Worm (Caenorhabditis elegans): ENCODE measurements around the gene ncr-2.

ncr-2 gene

ce11 chrIII:8258045-8258444 lies at the start of gene ncr-2:
ncr-2 (plus strand) TSS chrIII:8258345.
- no peak for TF ChIP-seq dao-5 (tag; optimal IDR thresholded peaks at IDR 0.05)

ce11 chrIII:8209775-8210174 lies 48.4 kb upstream of the ncr-2 start, which contains the start of gene C30A5.10:
C30A5.10 (minus strand) TSS chrIII:8209875.
- TF ChIP-seq him-1 (tag; optimal IDR thresholded peaks at IDR 0.05) = no peak
- TF ChIP-seq dao-5 (tag; optimal IDR thresholded peaks at IDR 0.05) = no peak
- TF ChIP-seq W03F9.2 (tag; optimal IDR thresholded peaks at IDR 0.05) = no peak

ce11 chrIII:8211562-8211961 lies 46.6 kb upstream of the ncr-2 start:
- TF ChIP-seq him-1 (tag; optimal IDR thresholded peaks at IDR 0.05) (no peak), dao-5 (tag; optimal IDR thresholded peaks at IDR 0.05) (no peak), W03F9.2 (tag; optimal IDR thresholded peaks at IDR 0.05) (no peak)

ce11 chrIII:8216224-8216623 lies 41.9 kb upstream of the ncr-2 start, which contains the start of gene unc-86:
unc-86 (minus strand) TSS chrIII:8216336.
- TF ChIP-seq dao-5 (tag; optimal IDR thresholded peaks at IDR 0.05) = no peak
- no peak for TF ChIP-seq him-1 (tag; optimal IDR thresholded peaks at IDR 0.05)
- no peak for TF ChIP-seq W03F9.2 (tag; optimal IDR thresholded peaks at IDR 0.05)

- TF ChIP-seq W03F9.2 (tag; optimal IDR thresholded peaks at IDR 0.05) (no peak), him-1 (tag; optimal IDR thresholded peaks at IDR 0.05) (no peak), dao-5 (tag; optimal IDR thresholded peaks at IDR 0.05) (no peak)
Observed at ce11 chrIII:8217919-8218318, 40.2 kb upstream of the ncr-2 start, which contains the start of gene C30A5.16. C30A5.16 (plus strand) TSS chrIII:8218219.

- no peak for TF ChIP-seq dao-5 (tag; optimal IDR thresholded peaks at IDR 0.05)
- TF ChIP-seq W03F9.2 (tag; optimal IDR thresholded peaks at IDR 0.05) = no peak
- no peak for TF ChIP-seq him-1 (tag; optimal IDR thresholded peaks at IDR 0.05)
Observed at ce11 chrIII:8220081-8220480, 38.1 kb upstream of the ncr-2 start.

ce11 chrIII:8224769-8225168 lies 33.4 kb upstream of the ncr-2 start, which contains the start of gene mob-4:
mob-4 (plus strand) TSS chrIII:8225097.
- TF ChIP-seq him-1 (tag; optimal IDR thresholded peaks at IDR 0.05) (no peak), dao-5 (tag; optimal IDR thresholded peaks at IDR 0.05) (no peak), W03F9.2 (tag; optimal IDR thresholded peaks at IDR 0.05) (no peak)

- TF ChIP-seq W03F9.2 (tag; optimal IDR thresholded peaks at IDR 0.05) (no peak), him-1 (tag; optimal IDR thresholded peaks at IDR 0.05) (no peak)
Observed at ce11 chrIII:8226178-8226577, 32.0 kb upstream of the ncr-2 start, which contains the start of gene rfs-1. rfs-1 (plus strand) TSS chrIII:8226478.

ce11 chrIII:8227511-8227910 lies 30.6 kb upstream of the ncr-2 start, which contains the start of gene fbxl-1:
fbxl-1 (plus strand) TSS chrIII:8227830.
- TF ChIP-seq dao-5 (tag; optimal IDR thresholded peaks at IDR 0.05) (no peak), him-1 (tag; optimal IDR thresholded peaks at IDR 0.05) (peak; percentile 84), W03F9.2 (tag; optimal IDR thresholded peaks at IDR 0.05) (peak; percentile 2)

ce11 chrIII:8228916-8229315 lies 29.2 kb upstream of the ncr-2 start:
- TF ChIP-seq dao-5 (tag; optimal IDR thresholded peaks at IDR 0.05) = no peak
- no peak for TF ChIP-seq W03F9.2 (tag; optimal IDR thresholded peaks at IDR 0.05)
- TF ChIP-seq him-1 (tag; optimal IDR thresholded peaks at IDR 0.05) = no peak

- TF ChIP-seq dao-5 (tag; optimal IDR thresholded peaks at IDR 0.05) (no peak), W03F9.2 (tag; optimal IDR thresholded peaks at IDR 0.05) (no peak), him-1 (tag; optimal IDR thresholded peaks at IDR 0.05) (no peak)
Observed at ce11 chrIII:8229480-8229879, 28.7 kb upstream of the ncr-2 start.

- no peak for TF ChIP-seq dao-5 (tag; optimal IDR thresholded peaks at IDR 0.05)
- no peak for TF ChIP-seq W03F9.2 (tag; optimal IDR thresholded peaks at IDR 0.05)
- no peak for TF ChIP-seq him-1 (tag; optimal IDR thresholded peaks at IDR 0.05)
Observed at ce11 chrIII:8232634-8233033, 25.5 kb upstream of the ncr-2 start, which contains the start of gene henn-1. henn-1 (plus strand) TSS chrIII:8232651.

ce11 chrIII:8235358-8235757 lies 22.8 kb upstream of the ncr-2 start, which contains the start of gene C02F5.14:
C02F5.14 (minus strand) TSS chrIII:8235514.
- TF ChIP-seq W03F9.2 (tag; optimal IDR thresholded peaks at IDR 0.05) = no peak
- TF ChIP-seq dao-5 (tag; optimal IDR thresholded peaks at IDR 0.05) = no peak

ce11 chrIII:8235880-8236279 lies 22.3 kb upstream of the ncr-2 start, which contains the start of gene C02F5.5:
C02F5.5 (plus strand) TSS chrIII:8236180.
- TF ChIP-seq W03F9.2 (tag; optimal IDR thresholded peaks at IDR 0.05) = no peak
- TF ChIP-seq him-1 (tag; optimal IDR thresholded peaks at IDR 0.05) = no peak
- TF ChIP-seq dao-5 (tag; optimal IDR thresholded peaks at IDR 0.05) = no peak

ce11 chrIII:8237827-8238226 lies 20.3 kb upstream of the ncr-2 start, which contains the start of gene tsp-2:
tsp-2 (minus strand) TSS chrIII:8237935.
- no peak for TF ChIP-seq dao-5 (tag; optimal IDR thresholded peaks at IDR 0.05)
- TF ChIP-seq him-1 (tag; optimal IDR thresholded peaks at IDR 0.05) = no peak
- TF ChIP-seq W03F9.2 (tag; optimal IDR thresholded peaks at IDR 0.05) = no peak

All from whole organism, L4/young adult.